Worm (Caenorhabditis elegans) whole organism, late embryonic: ENCODE measurements around the gene T01B6.1.

Experiments
- F13H6.1 ChIP-seq: sonication (generic microtip); optimal IDR thresholded peaks from 2 replicates; lab custom pipeline; 2016; ENCODE audit warnings: missing genetic modification characterization, missing compliant biosample characterization
- ceh-14 ChIP-seq: sonication (generic microtip); optimal IDR thresholded peaks from 2 replicates; lab custom pipeline; 2016; ENCODE audit warnings: missing genotype, missing genetic modification characterization, missing compliant biosample characterization
- ceh-48 ChIP-seq: sonication (generic microtip); optimal IDR thresholded peaks from 2 replicates; lab custom pipeline; 2016; ENCODE audit warnings: missing genetic modification characterization, inconsistent platforms, missing compliant biosample characterization
- fax-1 ChIP-seq: sonication (generic microtip); optimal IDR thresholded peaks from 2 replicates; lab custom pipeline; 2016; ENCODE audit warnings: missing genotype, missing genetic modification characterization, missing compliant biosample characterization
- hlh-30 ChIP-seq: sonication (generic microtip); optimal IDR thresholded peaks from 2 replicates; lab custom pipeline; 2017; ENCODE audit warnings: antibody characterized with exemption, missing genetic modification characterization, missing compliant biosample characterization; ENCODE audit not compliant: insufficient read depth
- lim-6 ChIP-seq: sonication (generic microtip); optimal IDR thresholded peaks from 2 replicates; lab custom pipeline; 2016; ENCODE audit warnings: missing genetic modification characterization, missing compliant biosample characterization
- nfya-1 ChIP-seq: sonication (generic microtip); optimal IDR thresholded peaks from 2 replicates; lab custom pipeline; 2017; ENCODE audit warnings: missing genetic modification characterization, mild to moderate bottlenecking, missing compliant biosample characterization, antibody characterized with exemption, moderate library complexity
- pha-4 ChIP-seq: fragments of 150-350 bp; optimal IDR thresholded peaks from 2 replicates; lab custom pipeline; 2018; ENCODE audit warnings: missing biosample characterization, missing genetic modification reagents, missing genetic modification characterization
- sdc-2 ChIP-seq: sonication (generic microtip); optimal IDR thresholded peaks from 2 replicates; lab custom pipeline; 2016; ENCODE audit warnings: missing genotype, missing genetic modification characterization, missing compliant biosample characterization

ce11 chrX:2347962-2348361 lies 12.5 kb downstream of the T01B6.1 start:
- TF ChIP-seq ceh-48 (tag; lab: Kevin White, UChicago): no peak
- TF ChIP-seq hlh-30: no peak
- TF ChIP-seq pha-4 (tag; lab: Kevin White, UChicago): no peak
- no peak for TF ChIP-seq sdc-2
- no peak for TF ChIP-seq lim-6 (tag; lab: Kevin White, UChicago)
- TF ChIP-seq nfya-1 (tag; lab: Kevin White, UChicago): no peak
- no peak for TF ChIP-seq fax-1 (tag; lab: Kevin White, UChicago)
- TF ChIP-seq F13H6.1 (tag; lab: Kevin White, UChicago): no peak
- TF ChIP-seq ceh-14 (tag; lab: Kevin White, UChicago): no peak
